Worm (Caenorhabditis elegans) whole organism, mixed stage, embryonic: ENCODE measurements around the gene T16A1.5.

Experiments used
- drap-1 ChIP-seq: fragments of 200-800 bp; sonication (Bioruptor generic); optimal IDR thresholded peaks from 3 replicates; lab custom pipeline; 2018; ENCODE audit warnings: mild to moderate bottlenecking, missing genetic modification characterization, missing compliant biosample characterization
- hlh-1 ChIP-seq: fragments of 150-350 bp; optimal IDR thresholded peaks from 2 replicates; lab custom pipeline; 2014; ENCODE audit warnings: missing biosample characterization, missing genetic modification reagents, missing genetic modification characterization

Gene T16A1.5

ce11 chrII:2039288-2039687, 44.3 kb downstream of the T16A1.5 start, which contains the start of gene bath-19:
bath-19 (minus strand) TSS chrII:2039388.
- TF ChIP-seq hlh-1 (tag; lab: Kevin White, UChicago) (no peak), drap-1 (GFP tag; lab: Kevin White, UChicago) (no peak)
